Worm (Caenorhabditis elegans) whole organism, L4/young adult: ENCODE results near the gene Y37H2A.7.

Experiments
- dao-5 ChIP-seq: sonication (generic microtip); optimal IDR thresholded peaks from 2 replicates; lab custom pipeline; 2016; ENCODE audit warnings: missing genotype, missing genetic modification characterization, moderate library complexity, missing compliant biosample characterization
- him-1 ChIP-seq: sonication (generic microtip); optimal IDR thresholded peaks from 2 replicates; lab custom pipeline; 2016; ENCODE audit warnings: missing genotype, missing genetic modification reagents, missing genetic modification characterization, missing compliant biosample characterization

DNA sequence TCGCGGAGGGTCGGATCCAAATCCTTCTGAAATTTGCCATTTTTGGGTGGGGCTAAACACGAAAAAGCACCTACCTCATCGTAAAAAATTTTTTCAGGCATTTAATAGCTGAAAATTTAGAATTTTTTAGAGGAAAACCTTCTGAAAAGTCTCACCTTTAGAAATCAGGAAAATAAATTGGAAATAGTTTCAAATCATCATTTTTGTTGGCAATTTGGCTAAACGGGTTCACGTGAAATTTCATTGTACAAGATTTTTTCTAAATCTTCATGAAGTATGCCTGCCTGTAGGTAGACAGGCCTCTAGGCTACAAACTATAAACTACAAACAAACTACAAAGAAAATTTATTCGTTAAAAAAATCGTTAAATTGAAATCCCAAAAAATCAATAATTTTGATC lies 34.0 kb upstream of the Y37H2A.7 start, which contains the start of gene C14A6.7:
- TF ChIP-seq him-1 (tag; lab: Kevin White, UChicago) (no peak), dao-5 (tag; lab: Kevin White, UChicago) (no peak)
